Worm (Caenorhabditis elegans) whole organism, L2 larva: ENCODE data around the gene idpa-1.

Source experiments
- C34F6.9 ChIP-seq: fragments of 150-350 bp; optimal IDR thresholded peaks from 2 replicates; lab custom pipeline; 2014; ENCODE audit warnings: missing biosample characterization, missing genetic modification characterization
- F13H6.1 ChIP-seq: sonication (generic microtip); optimal IDR thresholded peaks from 2 replicates; lab custom pipeline; 2016; ENCODE audit warnings: missing genetic modification characterization, missing compliant biosample characterization
- R02D3.7 ChIP-seq: fragments of 150-350 bp; optimal IDR thresholded peaks from 2 replicates; lab custom pipeline; 2014; ENCODE audit warnings: missing biosample characterization, missing genetic modification characterization
- Y55F3AM.14 ChIP-seq: fragments of 200-800 bp; sonication (Bioruptor generic); optimal IDR thresholded peaks from 2 replicates; lab custom pipeline; 2018; ENCODE audit warnings: mild to moderate bottlenecking, missing genetic modification characterization, missing compliant biosample characterization
- alr-1 ChIP-seq: fragments of 150-350 bp; optimal IDR thresholded peaks from 2 replicates; lab custom pipeline; 2014; ENCODE audit warnings: missing biosample characterization, missing genetic modification characterization
- ama-1 ChIP-seq: fragments of 150-350 bp; optimal IDR thresholded peaks from 2 replicates; lab custom pipeline; 2018; ENCODE audit warnings: inconsistent platforms
- blmp-1 ChIP-seq: sonication (generic microtip); optimal IDR thresholded peaks from 2 replicates; lab custom pipeline; 2017; ENCODE audit warnings: missing genetic modification characterization, mild to moderate bottlenecking, missing compliant biosample characterization, antibody characterized with exemption, moderate library complexity; ENCODE audit not compliant: insufficient read depth
- ceh-16 ChIP-seq: fragments of 150-350 bp; optimal IDR thresholded peaks from 2 replicates; lab custom pipeline; 2014; ENCODE audit warnings: missing biosample characterization, missing genetic modification characterization
- ceh-82 ChIP-seq: fragments of 150-350 bp; optimal IDR thresholded peaks from 2 replicates; lab custom pipeline; 2014; ENCODE audit warnings: missing biosample characterization, missing genetic modification characterization
- crh-2 ChIP-seq: sonication (generic microtip); optimal IDR thresholded peaks from 2 replicates; lab custom pipeline; 2017; ENCODE audit warnings: missing biosample characterization, missing genetic modification characterization
- dmd-4 ChIP-seq: sonication (generic microtip); optimal IDR thresholded peaks from 2 replicates; lab custom pipeline; 2017; ENCODE audit warnings: missing biosample characterization, missing genetic modification characterization
- elt-3 ChIP-seq: sonication (generic microtip); optimal IDR thresholded peaks from 2 replicates; lab custom pipeline; 2017; ENCODE audit warnings: missing biosample characterization, missing genetic modification characterization
- fos-1 ChIP-seq: fragments of 150-350 bp; optimal IDR thresholded peaks from 2 replicates; lab custom pipeline; 2014; ENCODE audit warnings: missing biosample characterization, missing genetic modification characterization
- lin-11 ChIP-seq: fragments of 150-350 bp; sonication (generic microtip); optimal IDR thresholded peaks from 2 replicates; lab custom pipeline; 2014; ENCODE audit warnings: missing biosample characterization, missing genetic modification characterization, inconsistent platforms, mixed read lengths
- lin-39 ChIP-seq: fragments of 150-350 bp; optimal IDR thresholded peaks from 2 replicates; lab custom pipeline; 2014; ENCODE audit warnings: missing biosample characterization, missing genetic modification reagents, missing genetic modification characterization
- lsy-2 ChIP-seq, 2 experiments: fragments of 150-350 bp in 1 of 2; sonication (generic microtip) in 1 of 2; optimal IDR thresholded peaks; 2 replicates each; lab custom pipeline; 2014 to 2017; ENCODE audit warnings: missing biosample characterization in 2 of 2, missing genetic modification characterization in 2 of 2
- mab-5 ChIP-seq: fragments of 150-350 bp; optimal IDR thresholded peaks from 2 replicates; lab custom pipeline; 2014; ENCODE audit warnings: missing biosample characterization, missing genetic modification characterization
- nhr-10 ChIP-seq: sonication (generic microtip); optimal IDR thresholded peaks from 2 replicates; lab custom pipeline; 2017; ENCODE audit warnings: missing biosample characterization, missing genetic modification characterization
- nhr-129 ChIP-seq: fragments of 150-350 bp; optimal IDR thresholded peaks from 2 replicates; lab custom pipeline; 2014; ENCODE audit warnings: missing biosample characterization, missing genetic modification characterization
- nhr-21 ChIP-seq: fragments of 150-350 bp; optimal IDR thresholded peaks from 2 replicates; lab custom pipeline; 2014; ENCODE audit warnings: missing biosample characterization, missing genetic modification characterization
- nhr-23 ChIP-seq: fragments of 150-350 bp; optimal IDR thresholded peaks from 2 replicates; lab custom pipeline; 2014; ENCODE audit warnings: missing biosample characterization, missing genetic modification reagents, missing genetic modification characterization
- nhr-237 ChIP-seq: fragments of 150-350 bp; optimal IDR thresholded peaks from 2 replicates; lab custom pipeline; 2014; ENCODE audit warnings: missing biosample characterization, missing genetic modification characterization
- nhr-25 ChIP-seq: fragments of 150-350 bp; sonication (generic microtip); optimal IDR thresholded peaks from 3 replicates; lab custom pipeline; 2014; ENCODE audit warnings: missing biosample characterization, missing genetic modification characterization
- nhr-6 ChIP-seq: fragments of 150-350 bp; optimal IDR thresholded peaks from 2 replicates; lab custom pipeline; 2014; ENCODE audit warnings: missing biosample characterization, missing genetic modification characterization
- nhr-77 ChIP-seq: fragments of 150-350 bp; optimal IDR thresholded peaks from 2 replicates; lab custom pipeline; 2014; ENCODE audit warnings: missing biosample characterization, missing genetic modification characterization
- peb-1 ChIP-seq: fragments of 150-350 bp; optimal IDR thresholded peaks from 2 replicates; lab custom pipeline; 2014; ENCODE audit warnings: missing biosample characterization, missing genetic modification characterization
- sem-4 ChIP-seq: fragments of 150-350 bp; optimal IDR thresholded peaks from 2 replicates; lab custom pipeline; 2014; ENCODE audit warnings: missing biosample characterization, missing genetic modification reagents, missing genetic modification characterization
- skn-1 ChIP-seq: sonication (generic microtip); optimal IDR thresholded peaks from 2 replicates; lab custom pipeline; 2017; ENCODE audit warnings: missing biosample characterization, missing genetic modification characterization
- sma-3 ChIP-seq: sonication (generic microtip); optimal IDR thresholded peaks from 2 replicates; lab custom pipeline; 2016; ENCODE audit warnings: missing genetic modification reagents, missing genetic modification characterization, missing compliant biosample characterization
- unc-39 ChIP-seq: fragments of 150-350 bp; optimal IDR thresholded peaks from 2 replicates; lab custom pipeline; 2014; ENCODE audit warnings: missing biosample characterization, missing genetic modification characterization
- unc-62 ChIP-seq: fragments of 150-350 bp; optimal IDR thresholded peaks from 2 replicates; lab custom pipeline; 2014; ENCODE audit warnings: missing biosample characterization, missing genetic modification reagents, missing genetic modification characterization
- ztf-1 ChIP-seq: fragments of 200-800 bp; sonication (Bioruptor generic); conservative IDR thresholded peaks from 2 replicates; pipeline ENCODE4 v1.3.6; 2022; ENCODE audit warnings: missing genetic modification characterization, missing compliant biosample characterization
- ztf-11 ChIP-seq: sonication (generic microtip); optimal IDR thresholded peaks from 2 replicates; lab custom pipeline; 2017; ENCODE audit warnings: missing biosample characterization, missing genetic modification characterization
- ztf-4 ChIP-seq: fragments of 150-350 bp; optimal IDR thresholded peaks from 2 replicates; lab custom pipeline; 2014; ENCODE audit warnings: missing biosample characterization, missing genetic modification characterization

The idpa-1 gene

ce11 chrIII:2910606-2911005 lies 9.6 kb upstream of the idpa-1 start, which contains the start of gene cdh-1:
Gene cdh-1, plus strand, starts transcription at chrIII:2910906.
- TF ChIP-seq F13H6.1 (tag; lab: Kevin White, UChicago) (no peak), blmp-1 (tag; lab: Kevin White, UChicago) (no peak), nhr-129 (tag; lab: Kevin White, UChicago) (no peak), Y55F3AM.14 (GFP tag; lab: Kevin White, UChicago) (no peak), lin-39 (tag; lab: Kevin White, UChicago) (no peak), lin-11 (tag; lab: Kevin White, UChicago) (no peak), ztf-4 (tag; lab: Kevin White, UChicago) (no peak), nhr-77 (tag; lab: Kevin White, UChicago) (no peak), crh-2 (tag; lab: Kevin White, UChicago) (no peak), dmd-4 (tag; lab: Kevin White, UChicago) (no peak), unc-62 (no peak), nhr-23 (tag; lab: Kevin White, UChicago) (no peak), elt-3 (no peak), ztf-11 (tag; lab: Kevin White, UChicago) (no peak), nhr-25 (tag; lab: Kevin White, UChicago) (no peak), skn-1 (tag; lab: Kevin White, UChicago) (no peak)

ce11 chrIII:2908859-2909258 lies 7.8 kb upstream of the idpa-1 start:
- TF ChIP-seq unc-39 (tag; lab: Kevin White, UChicago) = no peak
- TF ChIP-seq ztf-1 (GFP tag; lab: Robert Waterston, UW) = no peak
- no peak for TF ChIP-seq nhr-237 (tag; lab: Kevin White, UChicago)
- TF ChIP-seq R02D3.7 (tag; lab: Kevin White, UChicago) = no peak
- TF ChIP-seq blmp-1 (tag; lab: Kevin White, UChicago) = no peak
- TF ChIP-seq nhr-25 (tag; lab: Kevin White, UChicago) = no peak
- no peak for TF ChIP-seq nhr-129 (tag; lab: Kevin White, UChicago)
- TF ChIP-seq ceh-16 = peak; percentile 27
- TF ChIP-seq ztf-11 (tag; lab: Kevin White, UChicago) = no peak
- peak; percentile 14 for TF ChIP-seq sem-4 (tag; lab: Kevin White, UChicago)
- TF ChIP-seq fos-1 (tag; lab: Kevin White, UChicago) = no peak
- no peak for TF ChIP-seq peb-1 (tag; lab: Kevin White, UChicago)
- TF ChIP-seq C34F6.9 = no peak
- TF ChIP-seq lin-39 (tag; lab: Kevin White, UChicago) = no peak
- TF ChIP-seq alr-1 (tag; lab: Kevin White, UChicago) = no peak
- TF ChIP-seq ama-1 (lab: Kevin White, UChicago) = no peak
- TF ChIP-seq F13H6.1 (tag; lab: Kevin White, UChicago) = no peak

ce11 chrIII:2907819-2908218 lies 6.8 kb upstream of the idpa-1 start:
- TF ChIP-seq dmd-4 (tag; lab: Kevin White, UChicago) (no peak), unc-62 (no peak), nhr-25 (tag; lab: Kevin White, UChicago) (no peak)

- TF ChIP-seq mab-5 (tag; lab: Kevin White, UChicago) = no peak
- no peak for TF ChIP-seq sma-3 (GFP tag; lab: Kevin White, UChicago)
- no peak for TF ChIP-seq nhr-21
- no peak for TF ChIP-seq nhr-6 (tag; lab: Kevin White, UChicago)
- no peak for TF ChIP-seq nhr-10 (tag; lab: Kevin White, UChicago)
- TF ChIP-seq lin-11 (tag; lab: Kevin White, UChicago) = no peak
Observed at ce11 chrIII:2904164-2904563, 3.1 kb upstream of the idpa-1 start.

ce11 chrIII:2899705-2900104 lies 1.3 kb downstream of the idpa-1 start:
- TF ChIP-seq ceh-82 (no peak), ztf-4 (tag; lab: Kevin White, UChicago) (no peak), elt-3 (no peak), lsy-2 (tag; optimal IDR thresholded peaks at IDR 0.05; lab: Kevin White, UChicago) (no peak), C34F6.9 (no peak), nhr-6 (tag; lab: Kevin White, UChicago) (no peak)
